Fruit fly (Drosophila melanogaster): ENCODE measurements around the gene SsRbeta.

The SsRbeta gene

DNA sequence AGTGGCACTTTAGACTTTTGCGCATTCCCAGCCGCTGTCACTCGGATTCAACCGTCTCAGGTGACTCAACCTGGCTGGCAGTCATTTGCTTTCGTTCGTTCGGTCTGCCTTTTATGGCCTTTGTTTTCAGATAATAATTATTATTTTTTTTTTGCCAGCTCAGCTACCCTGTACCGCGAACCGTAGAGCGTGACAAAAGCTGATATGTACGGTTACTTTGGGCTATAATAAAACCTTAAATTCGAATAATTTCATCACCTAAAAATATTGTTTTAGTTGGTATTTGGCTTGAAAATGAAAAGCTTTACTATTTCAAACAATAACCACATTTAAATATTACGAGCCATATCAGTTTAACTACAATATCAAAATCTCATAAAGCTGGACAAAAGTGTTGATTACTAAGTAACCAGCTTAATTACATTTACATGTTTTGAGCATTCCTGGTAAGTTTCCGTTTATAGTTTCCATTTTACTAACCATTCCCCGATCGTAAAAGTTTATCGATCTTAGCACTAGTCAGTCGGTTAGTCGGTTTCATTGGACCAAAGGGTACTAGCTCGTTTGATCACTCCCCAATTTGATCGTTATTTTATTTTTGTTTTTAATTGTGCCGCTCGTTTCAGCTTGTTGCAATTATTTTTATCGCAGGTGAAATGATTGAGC is 21.6 kb downstream of the SsRbeta start:
- no peak for TF ChIP-seq CG8478 (optimal IDR thresholded peaks at IDR 0.05)
- TF ChIP-seq CTCF (optimal IDR thresholded peaks at IDR 0.05), result no peak

DNA sequence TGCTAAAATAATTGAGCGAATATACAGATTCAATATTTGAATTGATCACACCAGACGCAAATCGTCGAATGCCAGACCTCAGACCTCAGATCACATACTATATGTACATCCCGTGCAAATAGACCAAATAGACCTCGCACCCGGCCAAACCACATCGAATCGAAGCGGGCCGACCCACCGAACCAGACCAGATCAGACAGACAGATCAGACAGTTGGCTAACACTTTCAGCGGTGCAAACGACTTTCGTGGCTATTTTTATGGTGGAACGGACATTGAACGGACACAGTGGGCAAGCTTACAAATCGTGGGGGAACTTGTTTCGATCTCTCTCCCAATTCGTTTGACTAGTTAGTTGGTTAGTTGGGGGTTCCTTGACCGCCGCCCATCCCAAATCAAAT is 22.3 kb downstream of the SsRbeta start:
- TF ChIP-seq CTCF (optimal IDR thresholded peaks at IDR 0.05) (no peak), CG8478 (optimal IDR thresholded peaks at IDR 0.05) (no peak)

DNA sequence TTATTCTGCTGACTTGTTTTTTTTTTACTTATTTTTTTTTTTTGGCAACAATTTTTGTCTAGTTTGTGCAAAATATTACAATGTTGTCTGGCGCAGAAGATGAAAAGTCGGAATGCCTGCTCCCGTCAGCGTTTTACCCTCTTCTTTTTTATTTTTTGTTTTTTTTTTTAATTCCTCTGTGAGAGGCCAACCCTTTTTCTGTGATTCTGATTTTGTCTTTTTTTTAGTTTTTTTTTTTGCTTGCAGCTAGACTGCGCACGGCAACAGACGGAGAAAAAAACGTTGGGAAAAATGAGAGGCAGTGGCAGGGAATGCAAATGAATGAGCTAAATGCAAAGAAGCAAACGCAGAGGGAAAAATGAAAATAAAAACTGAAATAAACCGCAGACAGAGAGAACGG is 23.7 kb downstream of the SsRbeta start:
- no peak for TF ChIP-seq CG8478 (optimal IDR thresholded peaks at IDR 0.05)
- no peak for TF ChIP-seq CTCF (optimal IDR thresholded peaks at IDR 0.05)

DNA sequence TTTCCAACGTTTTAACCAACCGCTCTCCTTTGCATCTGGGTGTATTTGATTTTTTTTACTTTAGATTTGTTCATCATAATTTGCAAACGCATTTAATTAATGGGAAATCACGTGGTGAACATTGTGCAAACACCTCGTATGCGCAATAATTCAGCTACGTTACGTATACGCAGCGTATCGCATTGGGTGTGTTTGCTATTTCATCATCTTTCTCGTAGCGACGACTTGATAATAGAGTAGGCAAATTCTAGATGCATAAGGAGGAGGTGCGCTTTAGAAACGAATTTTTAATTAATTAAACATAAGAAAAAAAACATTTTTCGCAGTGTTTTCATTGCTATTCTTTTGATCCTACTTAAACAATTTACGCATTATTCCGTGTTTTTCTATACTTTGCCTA is 24.2 kb downstream of the SsRbeta start:
- TF ChIP-seq CTCF (optimal IDR thresholded peaks at IDR 0.05) (no peak), CG8478 (optimal IDR thresholded peaks at IDR 0.05) (no peak)

DNA sequence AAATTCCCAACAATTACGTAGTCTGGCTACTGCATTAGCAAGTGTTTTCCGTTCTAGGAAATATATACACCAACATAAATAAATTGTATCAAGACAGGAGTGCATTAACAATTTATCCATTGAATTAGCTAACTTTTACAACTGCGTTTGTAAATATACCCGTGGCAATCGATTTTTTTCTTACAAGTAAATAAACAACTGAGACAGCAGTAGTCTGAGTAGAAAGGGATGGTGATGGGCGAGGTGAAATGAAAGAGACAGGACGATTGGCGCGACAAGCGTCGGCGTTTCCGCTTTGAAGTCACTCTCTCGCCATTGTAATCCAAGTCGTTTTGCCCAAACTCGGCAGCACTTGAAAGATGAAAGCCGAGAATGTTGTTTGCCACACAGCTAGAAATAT is 26.1 kb downstream of the SsRbeta start:
- TF ChIP-seq CTCF (optimal IDR thresholded peaks at IDR 0.05), result no peak
- no peak for TF ChIP-seq CG8478 (optimal IDR thresholded peaks at IDR 0.05)

DNA sequence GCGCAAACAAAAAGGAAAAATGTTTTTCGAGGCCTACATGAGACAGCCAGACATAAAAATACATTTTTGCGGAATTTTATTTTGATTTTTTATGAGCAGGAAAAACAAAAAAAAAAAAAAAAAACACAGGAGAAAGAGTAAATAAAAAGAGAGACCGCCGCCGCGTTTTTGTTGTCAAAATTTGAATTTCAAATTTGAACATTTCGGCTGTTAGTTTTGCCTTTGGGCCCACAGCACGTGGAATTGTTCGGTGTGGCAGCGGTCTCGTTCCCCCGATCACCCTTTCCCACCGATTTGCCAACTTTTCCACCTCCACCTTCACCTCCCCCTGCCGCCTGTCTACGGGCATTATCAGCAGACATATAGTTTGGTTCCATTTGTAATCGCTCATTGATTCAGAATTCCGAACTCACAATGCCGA is 27.4 kb downstream of the SsRbeta start:
- no peak for TF ChIP-seq CG8478 (optimal IDR thresholded peaks at IDR 0.05)
- TF ChIP-seq CTCF (optimal IDR thresholded peaks at IDR 0.05), result no peak

DNA sequence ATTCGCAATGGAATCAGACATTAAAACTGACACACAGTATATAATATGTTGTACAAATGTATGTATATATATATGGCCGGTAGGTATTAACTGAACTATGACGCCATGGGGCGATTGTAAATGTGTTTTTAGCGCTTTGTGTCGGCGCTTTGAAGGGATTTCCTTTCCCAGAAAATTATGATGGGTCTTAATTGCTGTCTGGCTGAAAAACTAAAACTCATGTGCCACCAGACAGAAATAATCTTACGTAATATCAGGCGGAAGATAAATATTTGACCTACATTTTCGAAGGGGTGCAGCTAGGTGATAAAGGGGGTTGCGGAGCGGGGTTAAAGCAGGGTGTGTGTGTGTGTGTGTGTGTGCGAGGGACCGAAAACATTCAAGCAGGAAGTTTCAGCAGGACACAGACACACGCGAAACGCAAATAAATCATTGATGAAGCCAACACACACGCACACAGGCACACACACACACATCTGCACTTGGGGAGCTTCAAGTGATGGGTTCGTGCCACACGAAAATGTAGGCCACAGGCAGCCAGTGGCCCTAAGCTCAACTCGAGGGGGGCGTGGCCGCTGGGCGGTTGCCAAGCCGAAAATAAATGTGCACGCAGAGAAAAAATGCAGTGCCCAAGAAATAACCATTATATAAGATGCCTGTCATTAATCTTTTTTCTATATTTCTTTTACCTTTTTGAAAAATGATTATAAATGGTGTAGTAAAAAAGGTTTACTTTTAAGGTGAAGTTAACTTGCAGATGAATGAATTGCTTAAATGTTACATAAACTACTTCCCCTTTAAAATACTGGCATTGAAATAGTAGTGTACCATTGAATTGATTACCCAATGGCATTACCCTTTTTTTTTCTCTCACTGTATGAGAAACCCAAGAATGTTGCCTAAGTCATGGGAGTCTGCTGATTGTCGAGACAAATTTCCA is 28.1 kb downstream of the SsRbeta start:
- no peak for TF ChIP-seq CG8478 (optimal IDR thresholded peaks at IDR 0.05)

DNA sequence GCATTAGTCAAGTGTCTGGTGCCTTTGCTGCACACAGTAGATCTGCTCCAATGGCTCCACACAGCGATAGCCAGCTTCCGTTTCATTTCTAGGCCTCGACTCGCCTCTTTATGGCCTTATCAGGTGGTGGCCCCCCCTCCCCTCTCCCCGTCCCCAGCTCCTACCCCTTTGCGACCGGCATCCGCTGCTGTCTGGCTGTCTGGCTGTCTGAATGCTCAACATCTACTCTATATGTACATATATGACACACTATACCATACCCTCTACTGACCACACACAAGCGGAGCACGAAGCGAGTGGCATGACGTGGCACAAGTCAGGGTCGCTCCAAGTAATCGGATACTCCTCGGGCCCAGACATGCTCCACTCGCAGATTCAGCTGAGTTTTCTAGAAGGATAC is 28.9 kb downstream of the SsRbeta start:
- TF ChIP-seq CG8478 (optimal IDR thresholded peaks at IDR 0.05) (no peak), CTCF (optimal IDR thresholded peaks at IDR 0.05) (no peak)

DNA sequence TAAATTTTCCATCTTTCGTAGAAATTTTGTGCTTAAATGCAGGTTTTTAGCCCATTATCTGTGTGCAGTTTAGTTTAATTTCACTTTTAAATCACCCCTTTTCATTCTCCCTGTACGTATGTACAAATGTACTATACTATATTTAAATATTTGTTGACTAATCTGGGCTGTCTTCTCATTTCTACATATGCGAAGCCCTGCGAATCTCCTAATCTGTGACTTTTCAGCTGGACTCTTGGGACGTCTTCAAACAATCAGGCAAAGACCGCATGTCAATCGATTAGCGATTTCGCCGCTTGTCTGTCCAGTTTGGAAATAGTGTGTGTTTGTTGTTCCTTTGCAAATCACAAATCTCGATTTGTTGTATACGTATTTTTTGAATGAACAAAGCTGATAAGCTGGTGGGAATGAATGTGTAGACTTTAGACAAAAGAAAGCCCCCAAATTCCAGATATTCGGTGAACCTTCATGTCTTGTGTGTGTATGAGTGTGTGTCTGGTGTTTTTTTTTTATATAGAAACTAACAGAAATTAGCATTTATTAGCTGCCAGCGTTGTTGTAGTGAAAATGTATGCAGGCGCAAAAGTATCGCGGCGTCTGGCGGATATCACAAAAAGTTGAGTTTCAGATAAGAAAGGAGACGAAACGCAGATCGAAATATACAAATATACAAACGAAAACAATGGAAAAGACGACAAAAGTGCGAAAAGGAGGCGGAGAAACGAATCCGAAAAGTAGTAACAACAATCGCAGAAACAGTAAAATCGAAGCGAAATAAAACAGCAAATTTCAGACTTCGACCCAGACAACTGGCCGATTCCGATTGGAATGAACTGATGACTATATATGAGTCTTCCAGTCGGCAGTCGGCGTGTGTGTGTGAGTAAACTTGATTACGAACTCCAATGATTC is 30.0 kb downstream of the SsRbeta start:
- TF ChIP-seq CTCF (optimal IDR thresholded peaks at IDR 0.05) (no peak), CG8478 (optimal IDR thresholded peaks at IDR 0.05) (no peak)

DNA sequence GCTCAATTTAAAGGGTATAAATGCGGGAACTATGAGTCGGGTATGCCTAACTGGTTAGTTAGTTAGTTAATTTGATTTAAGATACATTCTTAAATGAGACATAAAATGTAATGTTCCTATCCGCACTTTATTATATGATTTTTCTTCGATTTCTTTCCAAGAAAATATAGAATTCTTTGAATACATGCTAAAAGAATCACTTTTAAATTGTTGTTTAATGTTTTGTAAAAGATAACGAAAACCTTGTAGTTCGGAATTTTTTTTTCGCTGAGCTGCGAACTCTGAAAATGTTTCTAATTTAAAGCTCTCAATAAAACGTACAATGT is 30.6 kb downstream of the SsRbeta start:
- TF ChIP-seq CG8478 (optimal IDR thresholded peaks at IDR 0.05), result no peak
- TF ChIP-seq CTCF (optimal IDR thresholded peaks at IDR 0.05), result no peak

DNA sequence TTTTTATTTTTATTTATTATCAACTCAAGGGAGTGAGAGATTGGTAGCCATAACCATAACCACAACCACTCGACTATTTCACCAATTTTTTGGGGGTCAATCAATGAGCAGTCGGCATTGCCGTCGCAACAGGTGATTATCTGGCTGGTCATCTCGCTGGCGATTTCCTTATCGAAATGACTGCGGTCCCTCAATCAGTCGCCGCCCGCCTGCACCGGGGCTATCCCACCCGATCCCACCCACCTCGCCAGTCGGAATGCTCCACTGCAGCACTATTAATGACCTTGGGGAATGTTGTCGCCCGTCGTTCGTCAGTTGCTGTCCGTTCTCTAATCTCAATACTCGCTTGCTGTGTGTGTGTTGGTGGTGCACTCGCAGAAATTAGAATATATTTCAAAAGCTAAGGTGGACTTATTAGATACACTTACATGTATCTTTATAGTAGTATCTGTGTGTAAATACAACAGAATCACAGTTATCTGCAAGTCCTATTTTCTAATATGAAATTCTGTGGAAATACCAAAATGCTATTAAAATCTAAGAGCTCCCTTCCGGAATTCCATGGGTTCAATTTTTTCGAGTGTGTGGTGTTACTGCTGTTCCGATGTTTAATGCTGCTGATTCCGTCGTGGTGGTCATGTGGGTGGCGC is 31.1 kb downstream of the SsRbeta start:
- TF ChIP-seq CTCF (optimal IDR thresholded peaks at IDR 0.05) (no peak), CG8478 (optimal IDR thresholded peaks at IDR 0.05) (no peak)

DNA sequence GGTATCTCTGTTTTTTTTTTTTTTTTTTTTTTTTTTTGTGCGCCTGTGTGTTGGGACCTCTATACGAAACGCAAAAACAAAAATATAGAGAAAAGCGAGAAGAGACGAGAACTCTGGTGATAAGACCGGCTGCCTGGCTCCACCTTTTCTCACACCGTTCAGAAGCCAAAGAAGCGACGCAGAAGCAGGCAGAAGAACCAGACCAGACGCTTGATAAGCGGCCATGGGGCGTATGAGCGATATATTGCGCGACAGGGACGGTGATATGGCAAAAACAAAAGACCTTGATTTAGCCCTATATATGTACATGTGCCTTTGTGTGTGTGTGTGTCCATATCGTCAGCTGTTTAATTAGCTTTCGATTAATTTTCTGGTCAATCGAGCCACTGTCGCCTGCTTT is 31.7 kb downstream of the SsRbeta start:
- TF ChIP-seq CG8478 (optimal IDR thresholded peaks at IDR 0.05) (no peak), CTCF (optimal IDR thresholded peaks at IDR 0.05) (no peak)

DNA sequence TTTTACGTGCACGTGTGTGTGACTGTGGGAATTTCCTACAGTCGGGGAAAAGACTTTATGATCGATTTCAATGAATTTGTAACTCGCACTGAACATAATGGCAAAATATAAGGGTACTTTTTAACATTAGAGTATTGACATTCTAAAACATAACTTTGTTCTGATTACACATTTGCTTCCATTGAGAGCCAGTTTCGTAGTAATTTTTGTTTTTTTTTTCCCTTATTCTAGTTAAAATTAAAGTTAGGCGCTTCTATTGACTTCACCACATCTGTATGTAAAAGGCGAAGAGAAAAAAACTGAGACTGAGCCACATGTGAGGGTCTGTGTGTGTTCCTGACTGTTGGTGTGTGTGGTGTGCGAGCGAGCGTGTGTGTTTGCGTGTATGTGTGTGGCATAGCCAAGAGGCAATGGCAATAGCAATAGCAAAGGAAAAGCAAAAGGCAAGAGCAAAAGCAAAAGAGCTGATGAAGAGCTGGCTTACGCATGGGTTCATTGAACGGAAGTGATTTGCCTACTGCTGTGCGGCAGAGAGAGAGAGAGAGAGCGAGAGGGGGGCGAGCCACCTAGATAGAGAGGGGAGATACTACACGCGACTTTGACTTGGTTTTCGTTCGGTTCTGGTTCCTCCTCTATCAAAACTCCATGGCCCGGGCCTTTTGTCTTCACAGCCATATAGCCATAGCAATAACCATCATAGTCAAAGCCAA is 32.6 kb downstream of the SsRbeta start:
- no peak for TF ChIP-seq CG8478 (optimal IDR thresholded peaks at IDR 0.05)
- TF ChIP-seq CTCF (optimal IDR thresholded peaks at IDR 0.05), result no peak

Data from S2 (cell line).